Worm (Caenorhabditis elegans) whole organism, L4 larva: Measurements from ENCODE around the gene rla-2.

Experiments
- F44E2.7 ChIP-seq: fragments of 200-800 bp; sonication (Bioruptor generic); IDR thresholded peaks from 2 replicates; pipeline ENCODE4 v2.1.2; 2022; ENCODE audit warnings: missing genetic modification characterization, missing compliant biosample characterization
- T26A8.4 ChIP-seq: fragments of 200-800 bp; sonication (Bioruptor generic); IDR thresholded peaks from 2 replicates; pipeline ENCODE4 v1.3.6; 2022; ENCODE audit warnings: missing genetic modification characterization, missing compliant biosample characterization
- Y105C5A.15 ChIP-seq: fragments of 200-800 bp; sonication (Bioruptor generic); IDR thresholded peaks from 2 replicates; pipeline ENCODE4 v1.3.6; 2022; ENCODE audit warnings: missing genetic modification characterization, missing compliant biosample characterization
- ZK337.2 ChIP-seq: fragments of 200-800 bp; sonication (Bioruptor generic); IDR thresholded peaks from 2 replicates; pipeline ENCODE4 v1.3.6; 2022; ENCODE audit warnings: missing genetic modification reagents, missing genetic modification characterization, missing compliant biosample characterization
- aha-1 ChIP-seq: fragments of 150-350 bp; peaks from one replicate; lab custom pipeline; 2014; ENCODE audit warnings: missing biosample characterization, missing genetic modification characterization
- aly-2 ChIP-seq: sonication (generic microtip); optimal IDR thresholded peaks from 2 replicates; lab custom pipeline; 2018; ENCODE audit warnings: missing biosample characterization, missing genetic modification characterization
- ama-1 ChIP-seq: fragments of 150-350 bp; optimal IDR thresholded peaks from 2 replicates; lab custom pipeline; 2014; ENCODE audit warnings: inconsistent platforms, mixed read lengths
- arid-1 ChIP-seq: fragments of 200-800 bp; sonication (Bioruptor generic); conservative IDR thresholded peaks from 2 replicates; pipeline ENCODE4 v1.3.6; 2022; ENCODE audit warnings: missing genetic modification reagents, missing genetic modification characterization, missing compliant biosample characterization
- ceh-20 ChIP-seq: fragments of 200-800 bp; sonication (Bioruptor generic); IDR thresholded peaks from 2 replicates; pipeline ENCODE4 v1.3.6; 2022; ENCODE audit warnings: missing genetic modification reagents, missing genetic modification characterization, missing compliant biosample characterization
- ceh-28 ChIP-seq: fragments of 150-350 bp; optimal IDR thresholded peaks from 2 replicates; lab custom pipeline; 2014; ENCODE audit warnings: missing biosample characterization, missing genetic modification reagents, missing genetic modification characterization
- ceh-32 ChIP-seq: sonication (generic microtip); optimal IDR thresholded peaks from 2 replicates; lab custom pipeline; 2016; ENCODE audit warnings: mild to moderate bottlenecking, missing genetic modification characterization, missing compliant biosample characterization; ENCODE audit not compliant: poor library complexity
- ceh-44 ChIP-seq: fragments of 200-800 bp; sonication (Bioruptor generic); IDR thresholded peaks from 2 replicates; pipeline ENCODE4 v1.3.6; 2022; ENCODE audit warnings: missing genetic modification reagents, missing genetic modification characterization, missing compliant biosample characterization
- daf-19 ChIP-seq: fragments of 200-800 bp; sonication (Bioruptor generic); conservative IDR thresholded peaks from 2 replicates; pipeline ENCODE4 v1.3.6; 2022; ENCODE audit warnings: missing genetic modification characterization, missing compliant biosample characterization
- dmd-6 ChIP-seq: fragments of 200-800 bp; sonication (Bioruptor generic); IDR thresholded peaks from 2 replicates; pipeline ENCODE4 v1.3.6; 2022; ENCODE audit warnings: missing genetic modification reagents, missing genetic modification characterization, missing compliant biosample characterization
- dmd-8 ChIP-seq: fragments of 200-800 bp; sonication (Bioruptor generic); IDR thresholded peaks from 2 replicates; pipeline ENCODE4 v1.3.6; 2022; ENCODE audit warnings: missing genetic modification characterization, missing compliant biosample characterization
- dmd-9 ChIP-seq: fragments of 200-800 bp; sonication (Bioruptor generic); IDR thresholded peaks from 2 replicates; pipeline ENCODE4 v1.3.6; 2022; ENCODE audit warnings: missing genetic modification reagents, missing genetic modification characterization, missing compliant biosample characterization
- duxl-1 ChIP-seq: sonication (generic microtip); optimal IDR thresholded peaks from 2 replicates; lab custom pipeline; 2016; ENCODE audit warnings: mild to moderate bottlenecking, missing genetic modification characterization, moderate library complexity, missing compliant biosample characterization; ENCODE audit not compliant: poor library complexity
- egl-27 ChIP-seq: sonication (generic microtip); optimal IDR thresholded peaks from 3 replicates; lab custom pipeline; 2017; ENCODE audit warnings: missing biosample characterization, missing genetic modification reagents, missing genetic modification characterization
- fkh-10 ChIP-seq: fragments of 150-350 bp; optimal IDR thresholded peaks from 2 replicates; lab custom pipeline; 2014; ENCODE audit warnings: missing biosample characterization, missing genetic modification reagents, missing genetic modification characterization
- fos-1 ChIP-seq: fragments of 150-350 bp; optimal IDR thresholded peaks from 2 replicates; lab custom pipeline; 2014; ENCODE audit warnings: missing biosample characterization, missing genetic modification characterization
- gei-8 ChIP-seq: fragments of 200-800 bp; sonication (Bioruptor generic); optimal IDR thresholded peaks from 2 replicates; lab custom pipeline; 2018; ENCODE audit warnings: mild to moderate bottlenecking, missing genetic modification characterization, missing compliant biosample characterization
- hlh-11 ChIP-seq: fragments of 200-800 bp; sonication (Bioruptor generic); optimal IDR thresholded peaks from 2 replicates; lab custom pipeline; 2018; ENCODE audit warnings: mild to moderate bottlenecking, missing genetic modification characterization, missing compliant biosample characterization
- jun-1 ChIP-seq: fragments of 150-350 bp; optimal IDR thresholded peaks from 2 replicates; lab custom pipeline; 2014; ENCODE audit warnings: missing biosample characterization, missing genetic modification reagents, missing genetic modification characterization
- lin-1 ChIP-seq: fragments of 200-800 bp; sonication (Bioruptor generic); IDR thresholded peaks from 2 replicates; pipeline ENCODE4 v1.3.6; 2022; ENCODE audit warnings: missing genetic modification reagents, missing genetic modification characterization, missing compliant biosample characterization
- lin-29 ChIP-seq: fragments of 200-800 bp; sonication (Bioruptor generic); IDR thresholded peaks from 2 replicates; pipeline ENCODE4 v1.3.6; 2022; ENCODE audit warnings: missing genetic modification reagents, missing genetic modification characterization, missing compliant biosample characterization
- lir-3 ChIP-seq: sonication (generic microtip); optimal IDR thresholded peaks from 2 replicates; lab custom pipeline; 2016; ENCODE audit warnings: mild to moderate bottlenecking, missing genetic modification characterization, missing compliant biosample characterization
- lsy-2 ChIP-seq, 2 experiments: fragments of 150-350 bp in 1 of 2; sonication (generic microtip) in 1 of 2; optimal IDR thresholded peaks; 2 replicates each; lab custom pipeline; 2014 to 2017; ENCODE audit warnings: missing biosample characterization in 2 of 2, missing genetic modification characterization in 2 of 2
- mdl-1 ChIP-seq, 2 experiments: fragments of 150-350 bp in 1 of 2; sonication (generic microtip) in 1 of 2; optimal IDR thresholded peaks; 2 replicates each; lab custom pipeline; 2014 to 2017; ENCODE audit warnings: missing biosample characterization in 2 of 2, missing genetic modification characterization in 2 of 2
- mdt-29 ChIP-seq: fragments of 200-800 bp; sonication (Bioruptor generic); IDR thresholded peaks from 2 replicates; pipeline ENCODE4 v1.3.6; 2022; ENCODE audit warnings: missing genetic modification reagents, missing genetic modification characterization, missing compliant biosample characterization
- mep-1 ChIP-seq: fragments of 150-350 bp; sonication (generic microtip); optimal IDR thresholded peaks from 3 replicates; lab custom pipeline; 2014; ENCODE audit warnings: missing biosample characterization, missing genetic modification characterization
- mxl-2 ChIP-seq: fragments of 200-800 bp; sonication (Bioruptor generic); conservative IDR thresholded peaks from 2 replicates; pipeline ENCODE4 v1.3.6; 2022; ENCODE audit warnings: missing genetic modification reagents, missing genetic modification characterization, missing compliant biosample characterization
- nhr-25 ChIP-seq: sonication (generic microtip); optimal IDR thresholded peaks from 2 replicates; lab custom pipeline; 2017; ENCODE audit warnings: missing genetic modification characterization, mild to moderate bottlenecking, missing compliant biosample characterization, antibody characterized with exemption, moderate library complexity, borderline replicate concordance; ENCODE audit not compliant: insufficient read depth
- nhr-28 ChIP-seq: fragments of 150-350 bp; optimal IDR thresholded peaks from 2 replicates; lab custom pipeline; 2014; ENCODE audit warnings: missing biosample characterization, missing genetic modification characterization
- nhr-41 ChIP-seq: fragments of 200-800 bp; sonication (Bioruptor generic); IDR thresholded peaks from 2 replicates; pipeline ENCODE4 v1.3.6; 2022; ENCODE audit warnings: missing genetic modification reagents, missing genetic modification characterization, missing compliant biosample characterization
- nhr-42 ChIP-seq: fragments of 200-800 bp; sonication (Bioruptor generic); IDR thresholded peaks from 2 replicates; pipeline ENCODE4 v1.3.6; 2022; ENCODE audit warnings: missing genetic modification characterization, missing compliant biosample characterization
- nhr-48 ChIP-seq: sonication (generic microtip); optimal IDR thresholded peaks from 2 replicates; lab custom pipeline; 2016; ENCODE audit warnings: mild to moderate bottlenecking, missing genetic modification characterization, missing compliant biosample characterization
- nhr-6 ChIP-seq: fragments of 150-350 bp; optimal IDR thresholded peaks from 2 replicates; lab custom pipeline; 2014; ENCODE audit warnings: missing biosample characterization, missing genetic modification characterization
- nhr-76 ChIP-seq: fragments of 150-350 bp; optimal IDR thresholded peaks from 2 replicates; lab custom pipeline; 2014; ENCODE audit warnings: missing biosample characterization, missing genetic modification characterization
- pha-4 ChIP-seq, 2 experiments: fragments of 150-350 bp in 1 of 2; fragments of 200-800 bp in 1 of 2; sonication (Bioruptor generic) in 1 of 2; IDR thresholded peaks in 1 of 2; optimal IDR thresholded peaks in 1 of 2; 2 replicates each; pipeline versions ENCODE4 v1.3.6 to Lab custom; 2014 to 2022; ENCODE audit warnings: missing genetic modification characterization in 2 of 2, missing genetic modification reagents in 2 of 2, missing biosample characterization in 1 of 2, missing compliant biosample characterization in 1 of 2
- saeg-2 ChIP-seq: fragments of 200-800 bp; sonication (Bioruptor generic); IDR thresholded peaks from 2 replicates; pipeline ENCODE4 v1.3.6; 2022; ENCODE audit warnings: missing genetic modification reagents, missing genetic modification characterization, missing compliant biosample characterization
- set-16 ChIP-seq: fragments of 200-800 bp; sonication (Bioruptor generic); IDR thresholded peaks from 2 replicates; pipeline ENCODE4 v1.3.6; 2022; ENCODE audit warnings: missing genetic modification reagents, missing genetic modification characterization, missing compliant biosample characterization
- snpc-1.2 ChIP-seq: fragments of 200-800 bp; sonication (Bioruptor generic); IDR thresholded peaks from 2 replicates; pipeline ENCODE4 v1.3.6; 2022; ENCODE audit warnings: missing genetic modification reagents, missing genetic modification characterization, missing compliant biosample characterization
- snpc-4 ChIP-seq: fragments of 150-350 bp; optimal IDR thresholded peaks from 2 replicates; lab custom pipeline; 2014; ENCODE audit warnings: missing biosample characterization, missing genetic modification characterization
- spr-1 ChIP-seq: sonication (generic microtip); optimal IDR thresholded peaks from 2 replicates; lab custom pipeline; 2016; ENCODE audit warnings: mild to moderate bottlenecking, missing genetic modification characterization, missing compliant biosample characterization
- spr-3 ChIP-seq: fragments of 200-800 bp; sonication (Bioruptor generic); optimal IDR thresholded peaks from 2 replicates; lab custom pipeline; 2018; ENCODE audit warnings: mild to moderate bottlenecking, missing genetic modification characterization, missing compliant biosample characterization
- tra-1 ChIP-seq: fragments of 200-800 bp; sonication (Bioruptor generic); IDR thresholded peaks from 2 replicates; pipeline ENCODE4 v1.3.6; 2022; ENCODE audit warnings: missing genetic modification reagents, missing genetic modification characterization, missing compliant biosample characterization
- unc-130 ChIP-seq: sonication (generic microtip); optimal IDR thresholded peaks from 2 replicates; lab custom pipeline; 2016; ENCODE audit warnings: missing genetic modification reagents, missing genetic modification characterization, missing compliant biosample characterization
- unc-39 ChIP-seq: sonication (generic microtip); optimal IDR thresholded peaks from 2 replicates; lab custom pipeline; 2017; ENCODE audit warnings: missing biosample characterization, missing genetic modification characterization
- vab-7 ChIP-seq: fragments of 200-800 bp; sonication (Bioruptor generic); IDR thresholded peaks from 2 replicates; pipeline ENCODE4 v1.3.6; 2022; ENCODE audit warnings: missing genetic modification reagents, missing genetic modification characterization, missing compliant biosample characterization
- zip-11 ChIP-seq: fragments of 200-800 bp; sonication (Bioruptor generic); IDR thresholded peaks from 2 replicates; pipeline ENCODE4 v1.3.6; 2022; ENCODE audit warnings: missing genetic modification characterization, missing compliant biosample characterization
- zip-2 ChIP-seq: fragments of 150-350 bp; optimal IDR thresholded peaks from 2 replicates; lab custom pipeline; 2014; ENCODE audit warnings: missing biosample characterization, missing genetic modification characterization
- ztf-11 ChIP-seq: fragments of 150-350 bp; optimal IDR thresholded peaks from 2 replicates; lab custom pipeline; 2014; ENCODE audit warnings: missing biosample characterization, missing genetic modification characterization

rla-2 gene

ce11 chrIV:13393246-13393716 lies 23.2 kb upstream of the rla-2 start (continued):
- peak; percentile 68 for TF ChIP-seq nhr-28 (tag; lab: Kevin White, UChicago)
- TF ChIP-seq nhr-6 (tag; lab: Kevin White, UChicago), result peak; percentile 34
- TF ChIP-seq dmd-6, result peak; percentile 86
- TF ChIP-seq gei-8 (GFP tag; lab: Kevin White, UChicago), result peak; percentile 46
- peak; percentile 61 for TF ChIP-seq mdt-29
- no peak for TF ChIP-seq spr-3 (GFP tag; lab: Kevin White, UChicago)
- TF ChIP-seq ceh-44 (GFP tag; lab: Robert Waterston, UW), result no peak
- TF ChIP-seq vab-7 (GFP tag; lab: Robert Waterston, UW), result no peak
- TF ChIP-seq ceh-28 (tag; lab: Kevin White, UChicago), result no peak
- TF ChIP-seq aha-1 (tag; lab: Kevin White, UChicago), result peak; percentile 97
- TF ChIP-seq spr-1, result no peak
- no peak for TF ChIP-seq ZK337.2 (GFP tag; lab: Robert Waterston, UW)
- TF ChIP-seq daf-19 (GFP tag; lab: Robert Waterston, UW), result no peak
- no peak for TF ChIP-seq lsy-2 (tag; optimal IDR thresholded peaks at IDR 0.05; lab: Kevin White, UChicago)
- no peak for TF ChIP-seq egl-27
- TF ChIP-seq jun-1 (tag; lab: Kevin White, UChicago), result no peak
- TF ChIP-seq F44E2.7 (GFP tag; lab: Robert Waterston, UW), result no peak
- TF ChIP-seq aly-2 (tag; lab: Kevin White, UChicago), result no peak
- no peak for TF ChIP-seq nhr-76
- TF ChIP-seq ztf-11 (tag; lab: Kevin White, UChicago), result no peak
- no peak for TF ChIP-seq dmd-8
- TF ChIP-seq saeg-2, result no peak
- no peak for TF ChIP-seq snpc-4 (tag; lab: Kevin White, UChicago)
- TF ChIP-seq ama-1, result no peak
- TF ChIP-seq unc-130 (GFP tag; lab: Kevin White, UChicago), result no peak
- TF ChIP-seq fos-1, result no peak
- no peak for TF ChIP-seq arid-1 (GFP tag; lab: Robert Waterston, UW)
- no peak for TF ChIP-seq nhr-42
- peak in 1 of 2 experiments; percentile 75 for TF ChIP-seq mdl-1 (tag; optimal IDR thresholded peaks at IDR 0.05; lab: Kevin White, UChicago)
- no peak; the same call in 1 of the 2 replicates for TF ChIP-seq pha-4 (GFP tag; IDR thresholded peaks at IDR 0.05; lab: Robert Waterston, UW)
- TF ChIP-seq pha-4 (tag; optimal IDR thresholded peaks at IDR 0.05; lab: Kevin White, UChicago), result no peak
- no peak for TF ChIP-seq nhr-41 (GFP tag; lab: Robert Waterston, UW)
- peak; percentile 91 for TF ChIP-seq hlh-11
- no peak for TF ChIP-seq T26A8.4 (GFP tag; lab: Robert Waterston, UW)
- no peak for TF ChIP-seq duxl-1 (tag; lab: Kevin White, UChicago)
- peak; percentile 5 for TF ChIP-seq mep-1 (tag; lab: Kevin White, UChicago)
- TF ChIP-seq mxl-2 (GFP tag; lab: Robert Waterston, UW), result no peak
- TF ChIP-seq fkh-10 (GFP tag; lab: Kevin White, UChicago), result no peak
- TF ChIP-seq set-16 (GFP tag; lab: Robert Waterston, UW), result no peak
- TF ChIP-seq zip-2 (tag; lab: Kevin White, UChicago), result no peak
- TF ChIP-seq ceh-20 (GFP tag; lab: Robert Waterston, UW), result peak; percentile 7; the same call in 1 of the 2 replicates
- TF ChIP-seq unc-39 (tag; lab: Kevin White, UChicago), result no peak
- no peak for TF ChIP-seq zip-11 (GFP tag; lab: Robert Waterston, UW)
- no peak for TF ChIP-seq lir-3
- TF ChIP-seq nhr-25 (tag; lab: Kevin White, UChicago), result no peak
- peak; percentile 81 for TF ChIP-seq nhr-48
- no peak for TF ChIP-seq dmd-9 (GFP tag; lab: Robert Waterston, UW)
- TF ChIP-seq lin-1 (GFP tag; lab: Robert Waterston, UW), result no peak
- no peak for TF ChIP-seq ceh-32 (tag; lab: Kevin White, UChicago)
- TF ChIP-seq Y105C5A.15 (GFP tag; lab: Robert Waterston, UW), result no peak
- no peak; the same call in 1 of the 2 replicates for TF ChIP-seq tra-1
- TF ChIP-seq lin-29, result no peak
- TF ChIP-seq snpc-1.2 (GFP tag; lab: Robert Waterston, UW), result no peak
